Worm (Caenorhabditis elegans): Measurements from ENCODE around the gene inx-2.

The inx-2 gene

ce11 chrX:11287617-11288016, 8.9 kb downstream of the inx-2 start, which contains the start of gene F38B2.4:
F38B2.4 (minus strand) TSS chrX:11287717.
- TF ChIP-seq ztf-26 (tag; optimal IDR thresholded peaks at IDR 0.05) (no peak), hlh-12 (tag; optimal IDR thresholded peaks at IDR 0.05) (no peak), ets-4 (GFP tag; optimal IDR thresholded peaks at IDR 0.05) (no peak), T07F8.4 (tag; optimal IDR thresholded peaks at IDR 0.05) (no peak), madf-3 (GFP tag; IDR thresholded peaks at IDR 0.05) (no peak), aptf-2 (GFP tag; conservative IDR thresholded peaks at IDR 0.05) (no peak), snpc-1.3 (tag; optimal IDR thresholded peaks at IDR 0.05; ENCODE audit: insufficient read depth) (no peak), cebp-1 (GFP tag; IDR thresholded peaks at IDR 0.05) (no peak), cebp-1 (tag; optimal IDR thresholded peaks at IDR 0.05) (no peak), F52B5.7 (tag; optimal IDR thresholded peaks at IDR 0.05) (no peak), him-1 (tag; optimal IDR thresholded peaks at IDR 0.05) (no peak)

DNA sequence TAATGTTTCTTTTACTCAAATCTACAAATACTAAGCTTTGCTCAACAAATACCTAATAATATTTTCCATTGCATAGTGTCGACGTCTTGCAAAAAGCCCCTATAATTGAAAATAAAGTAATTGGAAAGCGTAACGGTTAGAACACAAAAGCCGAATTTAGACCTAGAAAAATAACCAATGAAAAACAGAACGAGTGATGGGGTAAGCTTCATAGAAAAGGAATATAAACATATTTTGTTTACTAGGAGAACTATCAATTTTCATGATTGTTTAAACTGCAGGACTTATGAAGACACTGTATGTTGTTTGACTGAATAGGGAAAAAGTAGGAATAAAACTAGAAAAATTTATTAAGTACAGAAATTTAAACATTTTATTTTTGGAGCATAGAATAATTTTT, 10.3 kb downstream of the inx-2 start, which contains the start of gene F38B2.3:
Gene F38B2.3 (minus strand): TSS at position 101 of the 400 bp plus-strand sequence.
- TF ChIP-seq dpl-1 (GFP tag; optimal IDR thresholded peaks at IDR 0.05) (no peak), tbp1 (GFP tag; optimal IDR thresholded peaks at IDR 0.05) (no peak), ceh-91 (GFP tag; IDR thresholded peaks at IDR 0.05) (no peak), ccch-3 (GFP tag; optimal IDR thresholded peaks at IDR 0.05) (no peak)

DNA sequence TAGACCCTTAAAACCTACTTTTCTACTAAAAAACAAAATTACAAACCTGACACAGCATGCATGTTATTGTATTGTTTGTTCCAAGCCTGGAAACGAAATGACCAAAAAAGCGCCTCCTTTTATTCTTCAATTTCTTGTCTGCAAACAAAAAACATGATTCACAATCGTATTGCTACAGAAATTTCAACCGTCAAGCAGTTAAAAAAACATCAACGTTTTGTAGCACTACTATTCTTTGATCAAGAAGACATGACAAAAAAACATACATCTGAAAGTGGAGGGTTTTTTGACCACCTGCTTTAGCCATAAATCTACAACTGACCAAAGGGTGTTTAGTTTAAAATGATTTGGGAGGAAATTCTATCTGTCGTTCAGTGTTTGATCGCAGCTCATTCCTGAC, 15.4 kb downstream of the inx-2 start, which contains the start of gene F38B2.6:
Gene F38B2.6 (minus strand): TSS at position 101 of the 400 bp plus-strand sequence.
- TF ChIP-seq hlh-12 (tag; optimal IDR thresholded peaks at IDR 0.05) (no peak), zfh-2 (GFP tag; conservative IDR thresholded peaks at IDR 0.05) (no peak), ztf-28 (GFP tag; IDR thresholded peaks at IDR 0.05) (no peak)

DNA sequence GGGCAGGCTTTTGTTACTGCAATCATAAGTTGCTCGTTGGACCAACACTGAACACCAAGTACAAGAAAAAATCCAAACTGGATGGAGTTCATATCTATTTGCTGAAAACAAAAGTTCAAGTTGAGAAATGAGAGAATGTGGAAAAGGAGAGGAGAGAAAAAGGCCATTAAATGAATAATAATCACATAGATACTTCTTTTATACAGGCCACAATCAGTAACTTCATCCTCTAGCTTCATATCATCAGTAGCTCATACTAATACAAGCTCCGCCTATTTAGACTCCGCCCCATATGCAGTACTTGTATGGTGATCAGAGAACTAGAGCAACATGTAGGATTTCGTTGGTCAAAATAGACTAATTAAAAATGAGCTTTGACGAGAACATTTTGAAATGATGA, 17.3 kb downstream of the inx-2 start, which contains the start of gene F38B2.2:
Gene F38B2.2 (minus strand): TSS at position 101 of the 400 bp plus-strand sequence.
- no peak for TF ChIP-seq K12H6.12 (tag; optimal IDR thresholded peaks at IDR 0.05)
- TF ChIP-seq B0035.1 (tag; optimal IDR thresholded peaks at IDR 0.05): no peak
- TF ChIP-seq egl-18 (GFP tag; IDR thresholded peaks at IDR 0.05): no peak

- TF ChIP-seq ztf-6 (GFP tag; IDR thresholded peaks at IDR 0.05): no peak
- TF ChIP-seq attf-5 (GFP tag; optimal IDR thresholded peaks at IDR 0.05): no peak
- TF ChIP-seq T26A5.8 (tag; optimal IDR thresholded peaks at IDR 0.05): no peak
- TF ChIP-seq attf-3 (GFP tag; conservative IDR thresholded peaks at IDR 0.05): no peak
- no peak for TF ChIP-seq hlh-12 (tag; optimal IDR thresholded peaks at IDR 0.05)
- TF ChIP-seq zfh-2 (GFP tag; conservative IDR thresholded peaks at IDR 0.05): no peak
- TF ChIP-seq snpc-1.3 (tag; optimal IDR thresholded peaks at IDR 0.05; ENCODE audit: insufficient read depth): no peak
- no peak for TF ChIP-seq nhr-80 (tag; optimal IDR thresholded peaks at IDR 0.05)
- no peak for TF ChIP-seq F49E8.2 (tag; optimal IDR thresholded peaks at IDR 0.05; ENCODE audit: insufficient read depth)
- no peak for TF ChIP-seq hsf-1 (GFP tag; IDR thresholded peaks at IDR 0.05)
- TF ChIP-seq lsy-27 (tag; optimal IDR thresholded peaks at IDR 0.05; ENCODE audit: borderline replicate concordance, insufficient read depth): no peak
- TF ChIP-seq atf-7 (tag; optimal IDR thresholded peaks at IDR 0.05): no peak
- TF ChIP-seq lin-40 (tag; optimal IDR thresholded peaks at IDR 0.05): no peak
- TF ChIP-seq dpff-1 (tag; optimal IDR thresholded peaks at IDR 0.05): no peak
- TF ChIP-seq snpc-1.1 (tag; optimal IDR thresholded peaks at IDR 0.05; ENCODE audit: insufficient read depth): no peak
These were observed 25.7 kb downstream of the inx-2 start, which contains the start of gene ifa-1 for ce11 chrX:11270882-11271281. ifa-1 (plus strand) TSS chrX:11271182.

All from whole organism, young adult.